Worm (Caenorhabditis elegans) whole organism, L1 larva: ENCODE results near the gene mppb-1.

Experiments
- C04F5.9 ChIP-seq: sonication (generic microtip); optimal IDR thresholded peaks from 2 replicates; lab custom pipeline; 2016; ENCODE audit warnings: missing genetic modification characterization, missing compliant biosample characterization
- C16A3.4 ChIP-seq: fragments of 150-350 bp; optimal IDR thresholded peaks from 2 replicates; lab custom pipeline; 2014; ENCODE audit warnings: missing biosample characterization, missing genetic modification characterization
- C34B4.2 ChIP-seq: sonication (generic microtip); optimal IDR thresholded peaks from 2 replicates; lab custom pipeline; 2017; ENCODE audit warnings: mild to moderate bottlenecking, missing genetic modification characterization, missing compliant biosample characterization
- alr-1 ChIP-seq: fragments of 200-800 bp; sonication (Bioruptor generic); optimal IDR thresholded peaks from 2 replicates; lab custom pipeline; 2018; ENCODE audit warnings: borderline replicate concordance, mild to moderate bottlenecking, missing genetic modification characterization, missing compliant biosample characterization
- aly-2 ChIP-seq: fragments of 150-350 bp; optimal IDR thresholded peaks from 2 replicates; lab custom pipeline; 2014; ENCODE audit warnings: missing biosample characterization, missing genetic modification characterization
- ama-1 ChIP-seq: fragments of 150-350 bp; optimal IDR thresholded peaks from 2 replicates; lab custom pipeline; 2014
- blmp-1 ChIP-seq: fragments of 150-350 bp; optimal IDR thresholded peaks from 2 replicates; lab custom pipeline; 2014; ENCODE audit warnings: missing biosample characterization, missing genetic modification characterization
- ceh-63 ChIP-seq: fragments of 200-800 bp; sonication (Bioruptor generic); optimal IDR thresholded peaks from 2 replicates; lab custom pipeline; 2018; ENCODE audit warnings: mild to moderate bottlenecking, missing genetic modification characterization, missing compliant biosample characterization
- ceh-90 ChIP-seq: sonication (generic microtip); optimal IDR thresholded peaks from 2 replicates; lab custom pipeline; 2016; ENCODE audit warnings: missing genetic modification characterization, missing compliant biosample characterization
- dpl-1 ChIP-seq, 3 experiments: fragments of 150-350 bp in 2 of 3; sonication (generic microtip) in 1 of 3; optimal IDR thresholded peaks; 2 replicates each; lab custom pipeline; 2014 to 2017; ENCODE audit warnings: missing biosample characterization in 3 of 3, missing genetic modification characterization in 3 of 3, missing genetic modification reagents in 3 of 3
- dsc-1 ChIP-seq: sonication (generic microtip); optimal IDR thresholded peaks from 2 replicates; lab custom pipeline; 2016; ENCODE audit warnings: mild to moderate bottlenecking, missing genetic modification characterization, missing compliant biosample characterization
- efl-1 ChIP-seq, 4 experiments: fragments of 150-350 bp; optimal IDR thresholded peaks in 3 of 4; peaks in 1 of 4; 1 replicate in 1 of 4; 2 replicates in 3 of 4; lab custom pipeline; 2014; ENCODE audit warnings: missing biosample characterization in 2 of 4, missing genetic modification characterization in 2 of 4, missing genetic modification reagents in 2 of 4
- egl-27 ChIP-seq, 2 experiments: fragments of 150-350 bp in 1 of 2; sonication (generic microtip); optimal IDR thresholded peaks; 3 replicates each; lab custom pipeline; 2017 to 2018; ENCODE audit warnings: missing biosample characterization in 2 of 2, missing genetic modification characterization in 2 of 2, missing genetic modification reagents in 2 of 2
- elt-2 ChIP-seq: sonication (generic microtip); optimal IDR thresholded peaks from 2 replicates; lab custom pipeline; 2016; ENCODE audit warnings: missing genetic modification characterization, mild to moderate bottlenecking, inconsistent platforms, missing compliant biosample characterization, missing genetic modification reagents
- elt-3 ChIP-seq, 6 experiments: fragments of 150-350 bp in 1 of 6; sonication (generic microtip); optimal IDR thresholded peaks; 2 replicates each; lab custom pipeline; 2017 to 2018; ENCODE audit warnings: missing biosample characterization in 6 of 6, missing genetic modification characterization in 6 of 6, inconsistent platforms in 1 of 6
- fkh-10 ChIP-seq: sonication (generic microtip); optimal IDR thresholded peaks from 2 replicates; lab custom pipeline; 2017; ENCODE audit warnings: missing biosample characterization, missing genetic modification reagents, missing genetic modification characterization
- fkh-8 ChIP-seq: sonication (generic microtip); optimal IDR thresholded peaks from 2 replicates; lab custom pipeline; 2016; ENCODE audit warnings: mild to moderate bottlenecking, missing genetic modification characterization, missing compliant biosample characterization
- fos-1 ChIP-seq: fragments of 150-350 bp; optimal IDR thresholded peaks from 2 replicates; lab custom pipeline; 2014; ENCODE audit warnings: missing biosample characterization, missing genetic modification characterization
- grh-1 ChIP-seq: fragments of 200-800 bp; sonication (Bioruptor generic); IDR thresholded peaks from 2 replicates; pipeline ENCODE4 v1.3.6; 2022; ENCODE audit warnings: missing genetic modification reagents, missing genetic modification characterization, missing compliant biosample characterization
- hpl-2 ChIP-seq: fragments of 150-350 bp; optimal IDR thresholded peaks from 2 replicates; lab custom pipeline; 2014; ENCODE audit warnings: missing biosample characterization, missing genetic modification reagents, missing genetic modification characterization
- irx-1 ChIP-seq: sonication (generic microtip); optimal IDR thresholded peaks from 2 replicates; lab custom pipeline; 2016; ENCODE audit warnings: missing genetic modification characterization, missing compliant biosample characterization
- jun-1 ChIP-seq: fragments of 150-350 bp; optimal IDR thresholded peaks from 2 replicates; lab custom pipeline; 2014; ENCODE audit warnings: missing biosample characterization, missing genetic modification reagents, missing genetic modification characterization
- lin-13 ChIP-seq: fragments of 150-350 bp; optimal IDR thresholded peaks from 2 replicates; lab custom pipeline; 2014; ENCODE audit warnings: missing biosample characterization, missing genetic modification reagents, missing genetic modification characterization
- lin-15B ChIP-seq: fragments of 150-350 bp; sonication (generic microtip); optimal IDR thresholded peaks from 3 replicates; lab custom pipeline; 2014; ENCODE audit warnings: missing biosample characterization, missing genetic modification characterization
- lin-39 ChIP-seq: fragments of 150-350 bp; optimal IDR thresholded peaks from 2 replicates; lab custom pipeline; 2014; ENCODE audit warnings: missing biosample characterization, missing genetic modification reagents, missing genetic modification characterization
- lir-3 ChIP-seq: sonication (generic microtip); optimal IDR thresholded peaks from 2 replicates; lab custom pipeline; 2016; ENCODE audit warnings: mild to moderate bottlenecking, missing genetic modification characterization, moderate library complexity, missing compliant biosample characterization; ENCODE audit not compliant: poor library complexity
- lsy-2 ChIP-seq, 2 experiments: fragments of 150-350 bp; optimal IDR thresholded peaks; 2 replicates each; lab custom pipeline; 2014; ENCODE audit warnings: missing biosample characterization in 2 of 2, missing genetic modification characterization in 2 of 2
- mab-9 ChIP-seq: fragments of 200-800 bp; sonication (Bioruptor generic); IDR thresholded peaks from 2 replicates; pipeline ENCODE4 v1.3.6; 2022; ENCODE audit warnings: missing genetic modification reagents, missing genetic modification characterization, missing compliant biosample characterization
- mef-2 ChIP-seq: fragments of 150-350 bp; optimal IDR thresholded peaks from 2 replicates; lab custom pipeline; 2014; ENCODE audit warnings: missing biosample characterization, missing genetic modification characterization
- nhr-12 ChIP-seq: sonication (generic microtip); optimal IDR thresholded peaks from 2 replicates; lab custom pipeline; 2017; ENCODE audit warnings: missing biosample characterization, missing genetic modification characterization
- nhr-19 ChIP-seq: fragments of 200-800 bp; sonication (Bioruptor generic); conservative IDR thresholded peaks from 2 replicates; pipeline ENCODE4 v1.3.6; 2022; ENCODE audit warnings: missing genetic modification characterization, missing compliant biosample characterization
- nhr-237 ChIP-seq: fragments of 150-350 bp; optimal IDR thresholded peaks from 2 replicates; lab custom pipeline; 2014; ENCODE audit warnings: missing biosample characterization, missing genetic modification characterization
- nhr-47 ChIP-seq: sonication (generic microtip); optimal IDR thresholded peaks from 2 replicates; lab custom pipeline; 2016; ENCODE audit warnings: mild to moderate bottlenecking, missing genetic modification characterization, moderate library complexity, missing compliant biosample characterization
- nhr-77 ChIP-seq: fragments of 150-350 bp; optimal IDR thresholded peaks from 2 replicates; lab custom pipeline; 2014; ENCODE audit warnings: missing biosample characterization, missing genetic modification characterization
- nhr-84 ChIP-seq: sonication (generic microtip); optimal IDR thresholded peaks from 2 replicates; lab custom pipeline; 2017; ENCODE audit warnings: missing biosample characterization, missing genetic modification characterization
- nhr-85 ChIP-seq: sonication (generic microtip); peaks from one replicate; lab custom pipeline; 2016; ENCODE audit warnings: missing genetic modification characterization, inconsistent platforms, missing compliant biosample characterization
- nhr-90 ChIP-seq: sonication (generic microtip); optimal IDR thresholded peaks from 2 replicates; lab custom pipeline; 2016; ENCODE audit warnings: mild to moderate bottlenecking, missing genetic modification characterization, missing compliant biosample characterization; ENCODE audit not compliant: poor library complexity
- pqm-1 ChIP-seq: sonication (generic microtip); optimal IDR thresholded peaks from 3 replicates; lab custom pipeline; 2017; ENCODE audit warnings: missing biosample characterization, missing genetic modification characterization
- rnt-1 ChIP-seq: sonication (generic microtip); optimal IDR thresholded peaks from 2 replicates; lab custom pipeline; 2016; ENCODE audit warnings: mild to moderate bottlenecking, missing genetic modification characterization, moderate library complexity, missing compliant biosample characterization
- snpc-4 ChIP-seq: fragments of 150-350 bp; optimal IDR thresholded peaks from 2 replicates; lab custom pipeline; 2014; ENCODE audit warnings: missing biosample characterization, missing genetic modification characterization
- snu-23 ChIP-seq: sonication (generic microtip); optimal IDR thresholded peaks from 2 replicates; lab custom pipeline; 2016; ENCODE audit warnings: missing genetic modification characterization, missing compliant biosample characterization
- sox-4 ChIP-seq: sonication (generic microtip); optimal IDR thresholded peaks from 2 replicates; lab custom pipeline; 2016; ENCODE audit warnings: missing genetic modification characterization, missing compliant biosample characterization
- sptf-1 ChIP-seq: fragments of 150-350 bp; optimal IDR thresholded peaks from 2 replicates; lab custom pipeline; 2014; ENCODE audit warnings: missing biosample characterization, missing genetic modification characterization
- sup-37 ChIP-seq: fragments of 200-800 bp; sonication (Bioruptor generic); optimal IDR thresholded peaks from 2 replicates; lab custom pipeline; 2018; ENCODE audit warnings: mild to moderate bottlenecking, missing genetic modification characterization, missing compliant biosample characterization
- tbx-2 ChIP-seq: sonication (generic microtip); optimal IDR thresholded peaks from 2 replicates; lab custom pipeline; 2016; ENCODE audit warnings: missing genetic modification characterization, missing compliant biosample characterization
- tlp-1 ChIP-seq: fragments of 150-350 bp; optimal IDR thresholded peaks from 2 replicates; lab custom pipeline; 2014; ENCODE audit warnings: missing biosample characterization, missing genetic modification characterization
- unc-30 ChIP-seq: sonication (generic microtip); optimal IDR thresholded peaks from 2 replicates; lab custom pipeline; 2017; ENCODE audit warnings: missing biosample characterization, missing genetic modification characterization
- unc-86 ChIP-seq: sonication (generic microtip); optimal IDR thresholded peaks from 2 replicates; lab custom pipeline; 2016; ENCODE audit warnings: missing genetic modification characterization, missing compliant biosample characterization
- vab-15 ChIP-seq: sonication (generic microtip); optimal IDR thresholded peaks from 2 replicates; lab custom pipeline; 2017; ENCODE audit warnings: missing genotype, mild to moderate bottlenecking, missing genetic modification characterization, missing compliant biosample characterization
- xbp-1 ChIP-seq: sonication (generic microtip); optimal IDR thresholded peaks from 2 replicates; lab custom pipeline; 2016; ENCODE audit warnings: missing genetic modification characterization, missing compliant biosample characterization
- zag-1 ChIP-seq: fragments of 150-350 bp; optimal IDR thresholded peaks from 2 replicates; lab custom pipeline; 2014; ENCODE audit warnings: missing biosample characterization, missing genetic modification characterization
- zip-4 ChIP-seq: fragments of 200-800 bp; sonication (Bioruptor generic); optimal IDR thresholded peaks from 2 replicates; lab custom pipeline; 2018; ENCODE audit warnings: mild to moderate bottlenecking, missing genetic modification characterization, moderate library complexity, missing compliant biosample characterization
- ztf-11 ChIP-seq, 2 experiments: sonication (generic microtip); optimal IDR thresholded peaks; 2 replicates each; lab custom pipeline; 2016 to 2017; ENCODE audit warnings: missing genetic modification characterization in 2 of 2, missing biosample characterization in 1 of 2, missing compliant biosample characterization in 1 of 2
- ztf-4 ChIP-seq: fragments of 150-350 bp; optimal IDR thresholded peaks from 2 replicates; lab custom pipeline; 2014; ENCODE audit warnings: missing biosample characterization, missing genetic modification characterization

Gene mppb-1

ce11 chrIV:9121545-9121944, 47.1 kb downstream of the mppb-1 start (continued):
- TF ChIP-seq lsy-2 (tag; optimal IDR thresholded peaks at IDR 0.05; lab: Kevin White, UChicago): peak; percentile 27 to 64
- no peak for TF ChIP-seq zag-1
- TF ChIP-seq C04F5.9 (tag; lab: Kevin White, UChicago): no peak
- TF ChIP-seq fkh-10: no peak
- no peak for TF ChIP-seq jun-1 (tag; lab: Kevin White, UChicago)
- no peak for TF ChIP-seq zip-4
- TF ChIP-seq egl-27 (tag; optimal IDR thresholded peaks at IDR 0.05; lab: Kevin White, UChicago): no peak
- TF ChIP-seq irx-1 (tag; lab: Kevin White, UChicago): no peak
- TF ChIP-seq tbx-2: peak; percentile 57
- TF ChIP-seq ztf-11 (tag; optimal IDR thresholded peaks at IDR 0.05; lab: Kevin White, UChicago): no peak
- TF ChIP-seq dpl-1 (GFP tag; optimal IDR thresholded peaks at IDR 0.05; lab: Kevin White, UChicago): no peak
- no peak for TF ChIP-seq nhr-84
- no peak for TF ChIP-seq snpc-4 (tag; lab: Kevin White, UChicago)
- no peak for TF ChIP-seq dsc-1 (tag; lab: Kevin White, UChicago)
- TF ChIP-seq unc-86 (tag; lab: Kevin White, UChicago): no peak
- TF ChIP-seq unc-30: no peak
- TF ChIP-seq sox-4 (tag; lab: Kevin White, UChicago): no peak
- no peak for TF ChIP-seq lin-39 (tag; lab: Kevin White, UChicago)
- TF ChIP-seq sup-37: no peak
- TF ChIP-seq fos-1 (tag; lab: Kevin White, UChicago): peak; percentile 17
- TF ChIP-seq nhr-19 (GFP tag; lab: Robert Waterston, UW): no peak; the same call in 1 of the 2 replicates
- no peak for TF ChIP-seq ceh-63 (GFP tag; lab: Kevin White, UChicago)
- peak; percentile 66 for TF ChIP-seq snu-23 (GFP tag; lab: Kevin White, UChicago)
- peak; percentile 37 for TF ChIP-seq xbp-1
- TF ChIP-seq nhr-47: peak; percentile 40
- no peak for TF ChIP-seq alr-1
- peak in 3 of 6 experiments; percentile 14 to 21 (median 19) for TF ChIP-seq elt-3 (tag; optimal IDR thresholded peaks at IDR 0.05; lab: Kevin White, UChicago)
- TF ChIP-seq lir-3 (tag; lab: Kevin White, UChicago): no peak
- TF ChIP-seq efl-1 (optimal IDR thresholded peaks at IDR 0.05; lab: Kevin White, UChicago): peak; percentile 56 to 65
- no peak for TF ChIP-seq efl-1 (GFP tag; optimal IDR thresholded peaks at IDR 0.05 in 1 of 2; lab: Kevin White, UChicago)
- no peak for TF ChIP-seq ztf-4 (tag; lab: Kevin White, UChicago)
- no peak for TF ChIP-seq tlp-1 (tag; lab: Kevin White, UChicago)
- no peak for TF ChIP-seq vab-15 (tag; lab: Kevin White, UChicago)
- no peak for TF ChIP-seq pqm-1 (tag; lab: Kevin White, UChicago)
- TF ChIP-seq hpl-2 (GFP tag; lab: Kevin White, UChicago): no peak
- TF ChIP-seq nhr-90 (tag; lab: Kevin White, UChicago): peak; percentile 41
- no peak for TF ChIP-seq sptf-1 (tag; lab: Kevin White, UChicago)
- 0 out of 2 replicates have a peak, but pooled peaks have one; percentile 37 for TF ChIP-seq grh-1 (GFP tag; lab: Robert Waterston, UW)
- no peak for TF ChIP-seq elt-2 (tag; lab: Kevin White, UChicago)
- no peak for TF ChIP-seq aly-2 (tag; lab: Kevin White, UChicago)
- TF ChIP-seq C34B4.2 (tag; lab: Kevin White, UChicago): no peak
- peak; percentile 51 for TF ChIP-seq C16A3.4
- peak; percentile 57 for TF ChIP-seq rnt-1 (tag; lab: Kevin White, UChicago)
- TF ChIP-seq nhr-85 (tag; lab: Kevin White, UChicago): peak; percentile 88
- no peak for TF ChIP-seq lin-15B (tag; lab: Kevin White, UChicago)
- no peak for TF ChIP-seq fkh-8
- TF ChIP-seq blmp-1 (tag; lab: Kevin White, UChicago): peak; percentile 75
- TF ChIP-seq nhr-12 (tag; lab: Kevin White, UChicago): no peak
- TF ChIP-seq mab-9 (GFP tag; lab: Robert Waterston, UW): no peak
- TF ChIP-seq ama-1 (lab: Kevin White, UChicago): no peak
- peak; percentile 27 for TF ChIP-seq nhr-77 (tag; lab: Kevin White, UChicago)
- no peak for TF ChIP-seq mef-2 (tag; lab: Kevin White, UChicago)
- TF ChIP-seq ceh-90 (tag; lab: Kevin White, UChicago): no peak
- TF ChIP-seq lin-13 (GFP tag; lab: Kevin White, UChicago): peak; percentile 58
- TF ChIP-seq nhr-237 (tag; lab: Kevin White, UChicago): peak; percentile 5
